Worm (Caenorhabditis elegans) whole organism, late embryonic: Measurements from ENCODE around the gene bbln-1.

Experiments
- C08G9.2 ChIP-seq: sonication (generic microtip); optimal IDR thresholded peaks from 2 replicates; lab custom pipeline; 2016; ENCODE audit warnings: mild to moderate bottlenecking, missing genetic modification characterization, moderate library complexity, missing compliant biosample characterization
- ahr-1 ChIP-seq: sonication (generic microtip); optimal IDR thresholded peaks from 2 replicates; lab custom pipeline; 2016; ENCODE audit warnings: missing genetic modification characterization, missing compliant biosample characterization
- ama-1 ChIP-seq: fragments of 150-350 bp; optimal IDR thresholded peaks from 2 replicates; lab custom pipeline; 2014
- ceh-18 ChIP-seq: sonication (generic microtip); optimal IDR thresholded peaks from 2 replicates; lab custom pipeline; 2016; ENCODE audit warnings: missing genetic modification characterization, missing compliant biosample characterization
- fkh-10 ChIP-seq: fragments of 150-350 bp; optimal IDR thresholded peaks from 2 replicates; lab custom pipeline; 2014; ENCODE audit warnings: missing biosample characterization, missing genetic modification reagents, missing genetic modification characterization
- gmeb-2 ChIP-seq: sonication (generic microtip); optimal IDR thresholded peaks from 2 replicates; lab custom pipeline; 2016; ENCODE audit warnings: missing genetic modification characterization, inconsistent platforms, missing compliant biosample characterization
- hlh-15 ChIP-seq: sonication (generic microtip); optimal IDR thresholded peaks from 2 replicates; lab custom pipeline; 2016; ENCODE audit warnings: missing genetic modification characterization, missing compliant biosample characterization
- hlh-30 ChIP-seq: sonication (generic microtip); optimal IDR thresholded peaks from 2 replicates; lab custom pipeline; 2017; ENCODE audit warnings: antibody characterized with exemption, missing genetic modification characterization, missing compliant biosample characterization; ENCODE audit not compliant: insufficient read depth
- nhr-11 ChIP-seq: fragments of 150-350 bp; optimal IDR thresholded peaks from 2 replicates; lab custom pipeline; 2014; ENCODE audit warnings: missing biosample characterization, missing genetic modification characterization
- pax-1 ChIP-seq: fragments of 150-350 bp; optimal IDR thresholded peaks from 2 replicates; lab custom pipeline; 2014; ENCODE audit warnings: missing biosample characterization, missing genetic modification characterization
- pha-4 ChIP-seq: fragments of 150-350 bp; optimal IDR thresholded peaks from 2 replicates; lab custom pipeline; 2018; ENCODE audit warnings: missing biosample characterization, missing genetic modification reagents, missing genetic modification characterization
- ttx-3 ChIP-seq: sonication (generic microtip); optimal IDR thresholded peaks from 2 replicates; lab custom pipeline; 2016; ENCODE audit warnings: missing genetic modification reagents, missing genetic modification characterization, missing compliant biosample characterization
- unc-86 ChIP-seq: sonication (generic microtip); optimal IDR thresholded peaks from 2 replicates; lab custom pipeline; 2016; ENCODE audit warnings: missing genetic modification characterization, missing compliant biosample characterization

ce11 chrX:3181376-3181775 is 29.1 kb upstream of the bbln-1 start:
- no peak for TF ChIP-seq ttx-3 (tag; lab: Kevin White, UChicago)
- no peak for TF ChIP-seq ceh-18 (tag; lab: Kevin White, UChicago)
- no peak for TF ChIP-seq gmeb-2 (tag; lab: Kevin White, UChicago)
- TF ChIP-seq hlh-30 (tag; lab: Kevin White, UChicago): no peak
- TF ChIP-seq pax-1 (tag; lab: Kevin White, UChicago): no peak
- no peak for TF ChIP-seq nhr-11 (tag; lab: Kevin White, UChicago)
- TF ChIP-seq unc-86 (tag; lab: Kevin White, UChicago): no peak
- no peak for TF ChIP-seq fkh-10 (GFP tag; lab: Kevin White, UChicago)
- TF ChIP-seq C08G9.2 (tag; lab: Kevin White, UChicago): no peak
- no peak for TF ChIP-seq ama-1
- TF ChIP-seq ahr-1 (tag; lab: Kevin White, UChicago): no peak
- no peak for TF ChIP-seq hlh-15 (tag; lab: Kevin White, UChicago)
- TF ChIP-seq pha-4 (tag; lab: Kevin White, UChicago): no peak
